Fruit fly (Drosophila melanogaster) ovary, adult (tissue): ENCODE results near the gene mld.

Source experiments
- CG17801 ChIP-seq: fragments of 200-800 bp; optimal IDR thresholded peaks from 2 replicates; lab custom pipeline; 2019; ENCODE audit warnings: missing biosample characterization, mild to moderate bottlenecking, missing genetic modification characterization, moderate library complexity; ENCODE audit not compliant: partially characterized antibody

The mld gene

DNA sequence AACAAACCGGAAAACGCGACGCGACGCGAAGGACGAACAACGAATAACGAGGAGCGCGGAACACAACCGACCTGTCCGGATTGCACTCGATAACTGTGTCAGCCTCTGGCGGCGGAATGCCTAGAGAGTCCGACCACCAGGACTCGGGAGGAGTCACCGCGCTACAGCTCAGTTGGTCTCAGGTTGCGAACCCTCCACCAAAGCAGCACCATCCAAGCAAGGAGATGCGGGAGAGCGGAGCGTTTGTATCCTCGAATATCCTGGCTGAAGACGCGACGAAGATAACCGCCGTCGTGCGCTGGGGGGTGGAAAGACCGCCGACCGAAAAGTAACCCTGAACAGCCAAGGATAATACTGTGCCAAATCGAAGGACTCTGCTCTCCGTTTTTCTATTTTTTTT lies 8.1 kb upstream of the mld start:
- no peak for TF ChIP-seq CG17801

dm6 chr3R:24580067-24580962 lies 5.1 kb upstream of the mld start:
- TF ChIP-seq CG17801, result no peak

DNA sequence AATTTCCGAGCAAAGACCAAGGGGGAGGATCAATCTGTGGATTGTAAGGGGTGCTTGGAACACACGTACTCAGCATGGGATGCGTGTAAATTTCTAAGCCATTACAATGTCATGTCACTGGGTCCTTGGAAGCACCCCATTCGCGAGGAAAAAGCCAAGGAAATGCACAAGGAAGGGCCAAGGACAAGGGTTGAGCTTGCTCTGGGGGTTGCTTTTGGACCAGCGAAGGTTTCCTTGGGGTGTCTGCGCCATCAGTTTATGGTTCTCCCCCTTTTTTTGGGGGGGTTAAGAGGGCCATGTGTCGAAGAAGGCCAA lies 4.5 kb upstream of the mld start:
- TF ChIP-seq CG17801, result no peak

dm6 chr3R:24581891-24582668 lies 3.4 kb upstream of the mld start:
- TF ChIP-seq CG17801, result peak; percentile 13

- peak; percentile 12 for TF ChIP-seq CG17801
Measured at dm6 chr3R:24582669-24582995, 2.8 kb upstream of the mld start, which contains the start of gene REPTOR. Gene REPTOR (minus strand): TSS chr3R:24582864.

dm6 chr3R:24586453-24586886 lies 1.0 kb downstream of the mld start:
- peak; percentile 57 for TF ChIP-seq CG17801

dm6 chr3R:24588829-24589638 lies 3.6 kb downstream of the mld start:
- TF ChIP-seq CG17801, result peak; percentile 45

DNA sequence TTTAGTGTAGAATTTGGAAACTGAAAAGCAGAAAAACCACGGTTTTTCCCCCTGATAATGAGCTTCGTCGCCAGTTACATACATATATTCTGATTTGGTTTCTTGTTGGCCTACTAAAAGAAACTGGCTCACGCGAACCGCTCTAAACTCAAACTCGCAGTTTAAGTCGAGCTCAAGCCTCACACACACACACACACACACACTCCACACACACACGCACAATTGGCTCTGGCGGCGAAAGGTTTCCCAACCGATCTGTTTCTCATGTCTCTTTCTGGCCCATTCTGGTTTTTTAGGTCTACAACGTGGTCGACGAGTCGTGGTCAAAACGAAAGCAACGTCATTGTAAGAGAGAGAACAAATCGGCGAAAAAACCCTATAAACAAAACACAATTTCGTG lies 4.8 kb downstream of the mld start:
- no peak for TF ChIP-seq CG17801

dm6 chr3R:24593733-24594132 lies 8.3 kb downstream of the mld start:
- no peak for TF ChIP-seq CG17801

- no peak for TF ChIP-seq CG17801
Measured at dm6 chr3R:24595330-24596114, 10.1 kb downstream of the mld start.

DNA sequence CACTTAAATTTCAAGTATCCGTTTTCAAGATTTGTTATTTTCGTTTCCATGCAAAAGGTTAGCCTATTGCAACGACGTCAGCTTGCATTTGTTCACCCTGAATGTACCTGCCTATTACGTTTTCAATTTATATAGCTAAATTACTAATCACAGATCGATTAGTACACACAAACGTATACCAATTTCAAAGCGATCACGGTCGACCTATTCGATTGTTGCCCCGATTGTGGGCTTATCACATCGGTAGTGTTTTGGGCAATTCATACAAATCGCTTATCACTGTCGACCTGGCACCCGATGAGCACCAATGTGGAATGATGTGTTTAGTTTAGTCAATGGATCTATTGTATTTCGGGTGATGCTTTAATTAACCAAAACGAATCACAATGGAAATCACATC lies 11.4 kb downstream of the mld start:
- TF ChIP-seq CG17801, result no peak

dm6 chr3R:24598549-24599204 lies 13.2 kb downstream of the mld start:
- no peak for TF ChIP-seq CG17801

dm6 chr3R:24601069-24601468 lies 15.6 kb downstream of the mld start:
- peak; percentile 33 for TF ChIP-seq CG17801

- no peak for TF ChIP-seq CG17801
Measured at dm6 chr3R:24603399-24604131, 18.1 kb downstream of the mld start.

DNA sequence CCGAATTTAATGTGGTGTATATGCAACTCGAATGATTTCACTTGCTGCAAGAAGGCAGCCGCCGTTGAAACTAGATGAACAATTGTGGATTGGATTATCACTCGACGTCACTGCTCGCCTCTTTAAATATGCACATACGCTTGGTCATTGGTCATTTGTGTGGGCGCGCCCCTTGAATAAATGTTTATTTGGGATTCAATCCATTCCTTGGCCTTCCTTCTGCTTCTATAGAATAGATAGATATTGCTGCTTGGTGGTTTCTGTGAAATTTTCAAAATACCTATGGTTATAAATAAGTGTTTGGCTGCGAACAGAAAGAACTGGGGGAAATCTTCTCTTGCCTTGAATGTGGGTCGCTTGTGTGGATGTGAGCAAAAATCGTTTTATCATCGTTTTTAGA lies 18.7 kb downstream of the mld start:
- no peak for TF ChIP-seq CG17801
